Fruit fly (Drosophila melanogaster) whole organism, wandering third instar larva: ENCODE results near the gene CG10628.

Experiments used
- CG32264 ChIP-seq: fragments of 200-800 bp; sonication (Bioruptor generic); optimal IDR thresholded peaks from 2 replicates; lab custom pipeline; 2016; ENCODE audit warnings: missing biosample characterization, missing genetic modification characterization
- CrebA ChIP-seq: fragments of 200-800 bp; sonication (Bioruptor generic); optimal IDR thresholded peaks from 2 replicates; lab custom pipeline; 2016; ENCODE audit warnings: missing biosample characterization, mild to moderate bottlenecking, missing genetic modification characterization, borderline replicate concordance
- Hr78 ChIP-seq: fragments of >200 bp; optimal IDR thresholded peaks from 2 replicates; lab custom pipeline; 2017; ENCODE audit warnings: missing biosample characterization, missing genetic modification characterization
- Hr83 ChIP-seq: fragments of 200-300 bp; sonication (Bioruptor generic); optimal IDR thresholded peaks from 2 replicates; lab custom pipeline; 2016; ENCODE audit warnings: missing biosample characterization, mild to moderate bottlenecking, missing genetic modification characterization, moderate library complexity; ENCODE audit not compliant: poor library complexity, severe bottlenecking
- Myc ChIP-seq: fragments of >200 bp; optimal IDR thresholded peaks from 2 replicates; lab custom pipeline; 2017
- N ChIP-seq: fragments of >200 bp; optimal IDR thresholded peaks from 2 replicates; lab custom pipeline; 2018; ENCODE audit warnings: missing biosample characterization, missing external identifiers, missing genetic modification characterization
- OdsH ChIP-seq: fragments of 200-800 bp; sonication (Bioruptor generic); optimal IDR thresholded peaks from 2 replicates; lab custom pipeline; 2016; ENCODE audit warnings: missing biosample characterization, mild to moderate bottlenecking, missing genetic modification characterization
- Vsx2 ChIP-seq: fragments of 200-300, 225-300 bp; sonication (Bioruptor generic); optimal IDR thresholded peaks from 2 replicates; lab custom pipeline; 2018; ENCODE audit warnings: missing biosample characterization, missing genetic modification characterization; ENCODE audit not compliant: partially characterized antibody
- brk ChIP-seq: fragments of 200-800 bp; sonication (Bioruptor generic); optimal IDR thresholded peaks from 2 replicates; lab custom pipeline; 2016; ENCODE audit warnings: missing biosample characterization, mild to moderate bottlenecking, missing genetic modification characterization
- dl ChIP-seq, 2 experiments: fragments of 175-275, 200-275 bp in 1 of 2; fragments of 200-275 bp in 1 of 2; sonication (Bioruptor generic); optimal IDR thresholded peaks; lab custom pipeline; 2018; ENCODE audit warnings: mild to moderate bottlenecking in 2 of 2, missing biosample characterization in 2 of 2, missing genetic modification characterization in 2 of 2, moderate library complexity in 2 of 2; ENCODE audit not compliant: partially characterized antibody in 2 of 2, insufficient read depth in 1 of 2
- dsf ChIP-seq: sonication (Bioruptor generic); optimal IDR thresholded peaks from 2 replicates; lab custom pipeline; 2016; ENCODE audit warnings: missing biosample characterization, missing genetic modification characterization, borderline replicate concordance
- ey ChIP-seq: fragments of 200-800 bp; sonication (Bioruptor generic); optimal IDR thresholded peaks from 2 replicates; lab custom pipeline; 2016; ENCODE audit warnings: missing biosample characterization, missing genetic modification characterization
- fru ChIP-seq: fragments of 200-800 bp; sonication (Bioruptor generic); optimal IDR thresholded peaks from 3 replicates; lab custom pipeline; 2016; ENCODE audit warnings: missing biosample characterization, mild to moderate bottlenecking, missing genetic modification characterization
- jim ChIP-seq: fragments of 175-275, 200-325 bp; sonication (Bioruptor generic); optimal IDR thresholded peaks from 2 replicates; lab custom pipeline; 2016; ENCODE audit warnings: missing biosample characterization, mild to moderate bottlenecking, missing genetic modification characterization
- lola ChIP-seq: fragments of >200 bp; optimal IDR thresholded peaks from 2 replicates; lab custom pipeline; 2017; ENCODE audit warnings: missing biosample characterization, missing genetic modification characterization
- psq ChIP-seq: fragments of 200-800 bp; sonication (Bioruptor generic); optimal IDR thresholded peaks from 3 replicates; lab custom pipeline; 2017; ENCODE audit warnings: missing biosample characterization, mild to moderate bottlenecking, missing genetic modification characterization, moderate library complexity
- rgr ChIP-seq: fragments of 200-800 bp; sonication (Bioruptor generic); optimal IDR thresholded peaks from 3 replicates; lab custom pipeline; 2016; ENCODE audit warnings: missing biosample characterization, mild to moderate bottlenecking, missing genetic modification characterization
- usp ChIP-seq: fragments of >200 bp; optimal IDR thresholded peaks from 2 replicates; lab custom pipeline; 2017; ENCODE audit warnings: missing biosample characterization, missing genetic modification characterization

CG10628 gene

dm6 chr2L:19756716-19757115 is 1.7 kb downstream of the CG10628 start, which contains the start of gene CG10631:
TSS of gene CG10631 (minus strand) at chr2L:19756904.
- TF ChIP-seq ey (GFP tag; lab: Kevin White, UChicago) (no peak), psq (no peak), Hr83 (peak; percentile 62)

dm6 chr2L:19756040-19756439 is 2.4 kb downstream of the CG10628 start:
- TF ChIP-seq lola (GFP tag; lab: Kevin White, UChicago) (no peak), brk (GFP tag; lab: Kevin White, UChicago) (no peak), jim (GFP tag; lab: Kevin White, UChicago) (no peak), dsf (no peak), rgr (GFP tag; lab: Kevin White, UChicago) (no peak)

dm6 chr2L:19755015-19755414 is 3.4 kb downstream of the CG10628 start:
- TF ChIP-seq dl (GFP tag; optimal IDR thresholded peaks at IDR 0.05; lab: Kevin White, UChicago; ENCODE audit: insufficient read depth in 1 of 2, partially characterized antibody in 2 of 2) (no peak), N (GFP tag; lab: Kevin White, UChicago) (no peak), CrebA (GFP tag; lab: Kevin White, UChicago) (no peak)

- no peak for TF ChIP-seq CG32264 (GFP tag; lab: Kevin White, UChicago)
- no peak for TF ChIP-seq usp (GFP tag; lab: Kevin White, UChicago)
- no peak for TF ChIP-seq OdsH (GFP tag; lab: Kevin White, UChicago)
- TF ChIP-seq fru = no peak
Observed at dm6 chr2L:19750571-19750970, 7.8 kb downstream of the CG10628 start.

- TF ChIP-seq Myc (peak; percentile 8), brk (GFP tag; lab: Kevin White, UChicago) (no peak), Hr78 (GFP tag; lab: Kevin White, UChicago) (no peak), dl (GFP tag; optimal IDR thresholded peaks at IDR 0.05; lab: Kevin White, UChicago; ENCODE audit: insufficient read depth in 1 of 2, partially characterized antibody in 2 of 2) (no peak)
- TF ChIP-seq, all 38 proteins: peak for 1
Observed at dm6 chr2L:19735635-19736109, 22.7 kb downstream of the CG10628 start, which contains the start of the genes CG10462 and Nf-YB. TSS of gene CG10462 (minus strand) at chr2L:19735980. TSS of gene Nf-YB (plus strand) at chr2L:19736044.

- peak; percentile 9 for TF ChIP-seq fru
- TF ChIP-seq Vsx2 (GFP tag; lab: Kevin White, UChicago) = no peak
- peak; percentile 3 for TF ChIP-seq ey (GFP tag; lab: Kevin White, UChicago)
- TF ChIP-seq, all 38 proteins: peak for 2
Observed at dm6 chr2L:19722517-19722916, 35.9 kb downstream of the CG10628 start.
